Worm (Caenorhabditis elegans): ENCODE measurements around the gene ift-139.

The ift-139 gene

ce11 chrIII:6067557-6067956 is 28.3 kb upstream of the ift-139 start, which contains the start of gene mapk-15:
mapk-15 (plus strand) TSS chrIII:6067857.
- TF ChIP-seq F13C5.2 (tag; optimal IDR thresholded peaks at IDR 0.05) (no peak), ets-7 (tag; optimal IDR thresholded peaks at IDR 0.05) (no peak), flt-1 (GFP tag; IDR thresholded peaks at IDR 0.05) (no peak), aly-1 (tag; optimal IDR thresholded peaks at IDR 0.05) (no peak), ceh-13 (GFP tag; optimal IDR thresholded peaks at IDR 0.05) (no peak), hmbx-1 (tag; optimal IDR thresholded peaks at IDR 0.05) (no peak), scrt-1 (GFP tag; IDR thresholded peaks at IDR 0.05) (no peak), tbx-11 (GFP tag; IDR thresholded peaks at IDR 0.05) (no peak), hnd-1 (tag; optimal IDR thresholded peaks at IDR 0.05) (no peak), pes-1 (GFP tag; IDR thresholded peaks at IDR 0.05) (no peak), tra-4 (tag; optimal IDR thresholded peaks at IDR 0.05) (no peak), tbx-37 (GFP tag; conservative IDR thresholded peaks at IDR 0.05) (no peak), hmg-4 (GFP tag; optimal IDR thresholded peaks at IDR 0.05) (no peak), sea-1 (GFP tag; conservative IDR thresholded peaks at IDR 0.05) (no peak), ama-1 (optimal IDR thresholded peaks at IDR 0.05) (no peak), B0310.2 (tag; optimal IDR thresholded peaks at IDR 0.05) (no peak)

DNA sequence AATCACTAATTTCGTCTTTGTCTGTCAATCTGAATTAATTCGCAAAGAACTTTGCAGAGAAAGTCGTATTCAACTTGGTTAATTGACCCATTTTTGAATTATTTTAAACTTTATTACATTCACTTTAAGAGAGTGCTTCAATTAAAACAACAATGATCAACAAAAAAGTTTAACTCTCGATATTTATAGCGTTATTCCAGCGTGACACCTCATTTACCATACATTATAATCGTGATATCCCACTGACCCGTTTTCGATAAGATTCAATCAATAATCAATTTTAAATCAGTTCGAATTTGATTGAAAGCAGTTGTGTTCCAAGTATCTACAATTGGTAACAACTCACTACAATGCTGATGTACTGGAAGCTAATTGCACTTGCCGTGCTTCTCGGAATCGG is 17.5 kb upstream of the ift-139 start, which contains the start of gene clc-10:
Gene clc-10, plus strand, starts transcription at position 301 of the 400 bp plus-strand sequence.
- TF ChIP-seq aly-1 (tag; optimal IDR thresholded peaks at IDR 0.05) (no peak), B0310.2 (tag; optimal IDR thresholded peaks at IDR 0.05) (no peak), tra-4 (tag; optimal IDR thresholded peaks at IDR 0.05) (no peak), ets-7 (tag; optimal IDR thresholded peaks at IDR 0.05) (no peak), F13C5.2 (tag; optimal IDR thresholded peaks at IDR 0.05) (no peak), ceh-36 (tag; optimal IDR thresholded peaks at IDR 0.05) (no peak), tbx-37 (GFP tag; conservative IDR thresholded peaks at IDR 0.05) (no peak), tbx-11 (GFP tag; IDR thresholded peaks at IDR 0.05) (no peak)

ce11 chrIII:6056179-6056578 is 16.9 kb upstream of the ift-139 start:
- no peak for TF ChIP-seq tra-4 (tag; optimal IDR thresholded peaks at IDR 0.05)
- no peak for TF ChIP-seq B0310.2 (tag; optimal IDR thresholded peaks at IDR 0.05)

DNA sequence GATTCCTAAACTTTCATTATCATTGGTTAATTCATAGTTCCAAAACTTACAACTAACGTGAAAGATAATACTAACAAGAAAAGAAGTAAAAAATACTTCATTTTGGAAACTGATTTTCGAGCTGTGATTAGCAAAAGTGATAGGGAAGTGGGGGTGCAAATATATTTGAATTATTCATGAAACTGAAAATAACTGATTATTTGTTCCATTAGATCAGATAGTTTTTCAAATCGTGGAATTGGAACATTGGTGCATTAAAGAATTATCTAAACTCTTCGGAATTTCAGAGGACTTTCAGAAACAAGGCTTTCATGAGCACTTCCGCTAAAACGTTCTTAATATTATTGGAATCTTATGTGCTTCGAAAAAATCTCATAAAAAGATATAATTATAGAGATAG is 16.4 kb upstream of the ift-139 start, which contains the start of gene F40H6.5:
Gene F40H6.5, minus strand, starts transcription at position 101 of the 400 bp plus-strand sequence.
- no peak for TF ChIP-seq hmg-4 (GFP tag; optimal IDR thresholded peaks at IDR 0.05)
- TF ChIP-seq scrt-1 (GFP tag; IDR thresholded peaks at IDR 0.05): no peak

- TF ChIP-seq F13C5.2 (tag; optimal IDR thresholded peaks at IDR 0.05) (no peak), hmbx-1 (tag; optimal IDR thresholded peaks at IDR 0.05) (no peak), tbx-11 (GFP tag; IDR thresholded peaks at IDR 0.05) (no peak), B0310.2 (tag; optimal IDR thresholded peaks at IDR 0.05) (no peak), flt-1 (GFP tag; IDR thresholded peaks at IDR 0.05) (no peak), hnd-1 (tag; optimal IDR thresholded peaks at IDR 0.05) (no peak), ama-1 (optimal IDR thresholded peaks at IDR 0.05) (no peak), scrt-1 (GFP tag; IDR thresholded peaks at IDR 0.05) (no peak), ets-7 (tag; optimal IDR thresholded peaks at IDR 0.05) (no peak), hmg-4 (GFP tag; optimal IDR thresholded peaks at IDR 0.05) (no peak), sea-1 (GFP tag; conservative IDR thresholded peaks at IDR 0.05) (no peak), ceh-13 (GFP tag; optimal IDR thresholded peaks at IDR 0.05) (no peak), ceh-36 (tag; optimal IDR thresholded peaks at IDR 0.05) (no peak), tra-4 (tag; optimal IDR thresholded peaks at IDR 0.05) (no peak)
These were observed 7.6 kb upstream of the ift-139 start, which contains the start of gene tbx-11 for ce11 chrIII:6046881-6047280. tbx-11 (minus strand) TSS chrIII:6046981.

DNA sequence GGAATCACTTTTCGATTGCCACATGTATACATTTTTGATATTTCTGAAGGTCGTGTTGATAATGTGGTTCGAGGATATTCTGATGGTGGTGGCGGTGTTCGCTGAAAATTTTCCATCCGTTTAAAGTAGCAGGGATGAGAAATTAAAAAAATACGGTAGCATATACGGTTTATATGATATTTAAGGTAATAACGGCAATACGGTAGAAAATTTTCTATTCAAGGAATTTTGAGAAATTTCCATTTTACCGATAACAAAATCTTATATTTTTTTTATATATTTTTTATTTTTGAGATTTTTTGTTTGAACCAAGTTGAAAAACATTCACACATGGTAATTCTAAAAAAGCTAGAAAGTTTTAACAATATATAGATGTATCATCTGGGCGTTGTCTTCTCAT is 8.8 kb downstream of the ift-139 start, which contains the start of gene ZK328.6:
Gene ZK328.6, minus strand, starts transcription at position 101 of the 400 bp plus-strand sequence.
- TF ChIP-seq ceh-13 (GFP tag; optimal IDR thresholded peaks at IDR 0.05) (no peak), B0310.2 (tag; optimal IDR thresholded peaks at IDR 0.05) (no peak), hnd-1 (tag; optimal IDR thresholded peaks at IDR 0.05) (no peak), sea-1 (GFP tag; conservative IDR thresholded peaks at IDR 0.05) (no peak), ama-1 (optimal IDR thresholded peaks at IDR 0.05) (no peak), tbx-11 (GFP tag; IDR thresholded peaks at IDR 0.05) (no peak), tra-4 (tag; optimal IDR thresholded peaks at IDR 0.05) (no peak)

DNA sequence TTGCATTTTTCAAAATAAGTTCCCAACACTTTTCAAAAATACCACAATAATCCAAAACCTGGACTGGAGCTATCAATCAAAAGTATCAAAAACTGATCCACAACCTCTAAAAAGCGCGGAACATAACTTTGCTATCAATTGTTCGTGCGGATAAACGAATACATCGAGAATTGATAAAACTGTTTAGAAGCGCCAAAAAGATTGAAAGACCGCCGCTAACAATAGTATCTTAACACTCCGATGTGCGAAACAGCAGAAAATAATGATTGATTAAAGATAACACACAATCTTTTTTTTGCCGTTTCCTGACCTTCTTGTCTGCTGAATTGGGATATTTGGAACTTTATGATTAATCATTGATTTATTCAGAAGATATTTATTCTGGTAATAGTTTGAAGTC is 10.8 kb downstream of the ift-139 start, which contains the start of gene tbx-7:
Gene tbx-7, minus strand, starts transcription at position 101 of the 400 bp plus-strand sequence.
- TF ChIP-seq flt-1 (GFP tag; IDR thresholded peaks at IDR 0.05) (no peak), ets-7 (tag; optimal IDR thresholded peaks at IDR 0.05) (no peak), ceh-36 (tag; optimal IDR thresholded peaks at IDR 0.05) (no peak), hmg-4 (GFP tag; optimal IDR thresholded peaks at IDR 0.05) (no peak)

DNA sequence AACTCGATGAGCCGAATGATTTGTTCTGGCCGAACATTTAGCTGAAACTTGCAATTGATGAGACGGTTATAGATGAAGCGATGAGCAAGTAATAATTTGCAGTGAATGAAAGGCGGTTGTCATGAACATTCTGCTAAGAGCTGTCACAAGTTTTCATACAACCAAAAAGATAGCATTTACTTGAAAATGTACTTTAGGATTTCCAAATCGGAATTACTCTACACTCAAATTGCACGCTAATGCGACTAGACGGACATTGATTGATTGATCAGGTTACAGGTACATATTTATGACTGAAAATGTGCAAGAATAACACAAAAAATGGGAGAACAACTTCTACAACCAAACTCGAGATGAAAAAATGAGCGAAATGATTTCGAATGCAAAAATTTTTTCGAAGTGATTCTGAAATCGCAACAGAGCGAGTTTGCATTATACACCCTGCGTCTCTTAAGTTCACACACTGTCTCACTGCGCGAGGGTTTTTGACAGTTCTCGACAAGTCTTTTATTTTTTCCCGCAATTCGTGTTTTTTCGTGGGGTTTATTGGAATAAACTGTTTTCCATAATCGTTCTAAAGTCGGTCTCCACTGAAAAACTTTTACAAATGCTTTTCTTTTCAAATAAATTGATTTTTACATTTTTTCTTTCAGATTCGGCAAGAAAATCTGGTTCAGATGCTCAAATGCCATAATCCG is 19.6 kb downstream of the ift-139 start, which contains the start of the genes npp-10 and cyk-3:
Gene npp-10, minus strand, starts transcription at position 51 of the 698 bp plus-strand sequence.
Gene cyk-3, plus strand, starts transcription at position 648 of the 698 bp plus-strand sequence.
- no peak for TF ChIP-seq ceh-13 (GFP tag; optimal IDR thresholded peaks at IDR 0.05)
- 0 out of 2 replicates have a peak, but pooled peaks have one; percentile 35 for TF ChIP-seq tbx-11 (GFP tag; IDR thresholded peaks at IDR 0.05)

Measured in whole organism, early embryonic.